Fruit fly (Drosophila melanogaster) ovary, adult (tissue): Measurements from ENCODE around the gene CG13059.

ENCODE experiments used
- CG17801 ChIP-seq: fragments of 200-800 bp; optimal IDR thresholded peaks from 2 replicates; lab custom pipeline; 2019; ENCODE audit warnings: missing biosample characterization, mild to moderate bottlenecking, missing genetic modification characterization, moderate library complexity; ENCODE audit not compliant: partially characterized antibody

The CG13059 gene

dm6 chr3L:16361200-16361815 is 37.8 kb downstream of the CG13059 start:
- TF ChIP-seq CG17801 (GFP tag; lab: Kevin White, UChicago): no peak

dm6 chr3L:16362119-16362653 is 38.7 kb downstream of the CG13059 start, which contains the start of gene Cpr72Ea:
TSS of gene Cpr72Ea (plus strand) at chr3L:16362603.
- no peak for TF ChIP-seq CG17801 (GFP tag; lab: Kevin White, UChicago)

dm6 chr3L:16364182-16364581 is 40.7 kb downstream of the CG13059 start:
- no peak for TF ChIP-seq CG17801 (GFP tag; lab: Kevin White, UChicago)

dm6 chr3L:16364599-16364998 is 41.1 kb downstream of the CG13059 start, which contains the start of gene Cpr72Eb:
TSS of gene Cpr72Eb (plus strand) at chr3L:16364899.
- TF ChIP-seq CG17801 (GFP tag; lab: Kevin White, UChicago): no peak

dm6 chr3L:16367240-16367639 is 43.8 kb downstream of the CG13059 start, which contains the start of gene Cpr72Ec:
TSS of gene Cpr72Ec (minus strand) at chr3L:16367340.
- no peak for TF ChIP-seq CG17801 (GFP tag; lab: Kevin White, UChicago)

- TF ChIP-seq CG17801 (GFP tag; lab: Kevin White, UChicago): no peak
These were observed 44.7 kb downstream of the CG13059 start, which contains the start of gene CG4842 for dm6 chr3L:16368199-16368598. TSS of gene CG4842 (plus strand) at chr3L:16368389.

- no peak for TF ChIP-seq CG17801 (GFP tag; lab: Kevin White, UChicago)
These were observed 46.1 kb downstream of the CG13059 start, which contains the start of gene CG18814 for dm6 chr3L:16369526-16369925. TSS of gene CG18814 (plus strand) at chr3L:16369826.
